Worm (Caenorhabditis elegans): Measurements from ENCODE around the gene suds-3.
A peak's percentile ranks its signal among the peaks of the same experiment; 100 is the strongest.

Gene suds-3

DNA sequence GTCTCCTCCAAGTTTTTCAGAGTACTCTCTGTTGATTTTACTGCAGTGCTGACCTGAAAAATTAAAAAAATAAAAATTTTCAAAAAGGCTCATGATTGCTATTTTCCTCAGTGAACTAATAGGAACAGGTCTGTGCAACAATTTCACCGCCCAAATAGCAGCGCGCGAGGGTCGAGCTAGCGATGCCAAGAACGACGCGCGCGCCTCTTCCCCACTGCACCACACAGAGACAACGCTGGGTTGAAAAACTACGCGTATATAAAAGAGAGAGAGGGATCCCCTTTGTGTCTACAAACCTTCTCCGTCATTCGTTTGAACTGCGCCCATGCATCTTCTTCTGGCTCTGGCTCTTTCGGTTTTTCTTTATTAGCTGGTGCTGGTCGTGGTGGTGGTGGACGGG lies 39.3 kb downstream of the suds-3 start (continued):
- peak; percentile 63 for TF ChIP-seq egrh-3 (GFP tag; IDR thresholded peaks at IDR 0.05)
- peak; percentile 71 for TF ChIP-seq F49E8.2 (tag; optimal IDR thresholded peaks at IDR 0.05; ENCODE audit: insufficient read depth)
- peak; percentile 87 for TF ChIP-seq dox-1 (GFP tag; IDR thresholded peaks at IDR 0.05)
- TF ChIP-seq T26A5.8 (tag; optimal IDR thresholded peaks at IDR 0.05): peak; percentile 81
- no peak for TF ChIP-seq cebp-1 (GFP tag; IDR thresholded peaks at IDR 0.05)
- TF ChIP-seq cebp-1 (tag; optimal IDR thresholded peaks at IDR 0.05): peak; percentile 83
- peak; percentile 42 for TF ChIP-seq dpff-1 (tag; optimal IDR thresholded peaks at IDR 0.05)
- peak; percentile 58 for TF ChIP-seq D2030.7 (GFP tag; IDR thresholded peaks at IDR 0.05)
- peak; percentile 75 for TF ChIP-seq ztf-22 (GFP tag; optimal IDR thresholded peaks at IDR 0.05)
- peak; percentile 98 for TF ChIP-seq F57A8.1 (GFP tag; optimal IDR thresholded peaks at IDR 0.05)
- TF ChIP-seq sptf-2 (GFP tag; optimal IDR thresholded peaks at IDR 0.05): peak; percentile 97
- TF ChIP-seq nhr-179 (tag; optimal IDR thresholded peaks at IDR 0.05): peak; percentile 69
- TF ChIP-seq hmg-1.2 (GFP tag; IDR thresholded peaks at IDR 0.05): peak; percentile 78
- peak; percentile 94 for TF ChIP-seq F23B12.7 (tag; optimal IDR thresholded peaks at IDR 0.05; ENCODE audit: insufficient read depth)
- TF ChIP-seq bed-1 (GFP tag; IDR thresholded peaks at IDR 0.05): peak; percentile 94
- TF ChIP-seq athp-1 (tag; optimal IDR thresholded peaks at IDR 0.05): peak; percentile 95
- 0 out of 2 replicates have a peak, but pooled peaks have one; percentile 44 for TF ChIP-seq aptf-2 (GFP tag; conservative IDR thresholded peaks at IDR 0.05)
- TF ChIP-seq fkh-3 (tag; optimal IDR thresholded peaks at IDR 0.05): peak; percentile 94
- TF ChIP-seq madf-6 (GFP tag; IDR thresholded peaks at IDR 0.05): peak; percentile 71
- TF ChIP-seq nhr-120 (GFP tag; IDR thresholded peaks at IDR 0.05): peak; percentile 96
- peak; percentile 87 for TF ChIP-seq snpc-4 (GFP tag; optimal IDR thresholded peaks at IDR 0.05)
- TF ChIP-seq snpc-4 (tag; optimal IDR thresholded peaks at IDR 0.05): peak in 3 of 4 experiments; percentile 72 to 78 (median 74)
- peak; percentile 91 for TF ChIP-seq F52B5.7 (tag; optimal IDR thresholded peaks at IDR 0.05)
- TF ChIP-seq nhr-80 (tag; optimal IDR thresholded peaks at IDR 0.05): peak; percentile 56
- TF ChIP-seq lin-35 (GFP tag; optimal IDR thresholded peaks at IDR 0.05): peak in 2 of 3 experiments; percentile 35 to 70
- TF ChIP-seq attf-3 (GFP tag; conservative IDR thresholded peaks at IDR 0.05): peak; percentile 43
- TF ChIP-seq egl-18 (GFP tag; IDR thresholded peaks at IDR 0.05): 0 out of 2 replicates have a peak, but pooled peaks have one; percentile 60
- TF ChIP-seq ztf-25 (GFP tag; IDR thresholded peaks at IDR 0.05): peak; percentile 95
- TF ChIP-seq atf-7 (tag; optimal IDR thresholded peaks at IDR 0.05): peak; percentile 80
- peak; percentile 92 for TF ChIP-seq snpc-1.3 (tag; optimal IDR thresholded peaks at IDR 0.05; ENCODE audit: insufficient read depth)
- peak; percentile 92 for TF ChIP-seq egl-44 (GFP tag; IDR thresholded peaks at IDR 0.05)
- peak; percentile 70 for TF ChIP-seq tbx-9 (tag; optimal IDR thresholded peaks at IDR 0.05; ENCODE audit: borderline replicate concordance)
- 0 out of 2 replicates have a peak, but pooled peaks have one; percentile 80 for TF ChIP-seq Y95B8A.8 (GFP tag; IDR thresholded peaks at IDR 0.05)
- peak; percentile 95 for TF ChIP-seq chd-7 (tag; optimal IDR thresholded peaks at IDR 0.05)
- TF ChIP-seq nfya-2 (GFP tag; IDR thresholded peaks at IDR 0.05): no peak
- TF ChIP-seq zim-3 (tag; optimal IDR thresholded peaks at IDR 0.05): peak; percentile 94
- peak; percentile 16 for TF ChIP-seq xnd-1 (tag; optimal IDR thresholded peaks at IDR 0.05)
- TF ChIP-seq F57C9.4 (tag; optimal IDR thresholded peaks at IDR 0.05): peak; percentile 20
- TF ChIP-seq ama-1 (optimal IDR thresholded peaks at IDR 0.05): no peak
- TF ChIP-seq ama-1 (GFP tag; optimal IDR thresholded peaks at IDR 0.05): peak; percentile 85 to 94
- no peak for TF ChIP-seq Y53F4B.3 (GFP tag; IDR thresholded peaks at IDR 0.05)
- TF ChIP-seq K11D2.4 (GFP tag; IDR thresholded peaks at IDR 0.05): peak; percentile 43; the same call in 1 of the 2 replicates
- peak; percentile 94 for TF ChIP-seq T07F8.4 (tag; optimal IDR thresholded peaks at IDR 0.05)
- 0 out of 2 replicates have a peak, but pooled peaks have one; percentile 34 for TF ChIP-seq let-526 (GFP tag; IDR thresholded peaks at IDR 0.05)
- peak; percentile 82 for TF ChIP-seq ekl-4 (GFP tag; IDR thresholded peaks at IDR 0.05)
- peak; percentile 36 for TF ChIP-seq F22D6.2 (tag; optimal IDR thresholded peaks at IDR 0.05)
- peak; percentile 93 for TF ChIP-seq Y56A3A.18 (GFP tag; IDR thresholded peaks at IDR 0.05)
- 0 out of 2 replicates have a peak, but pooled peaks have one; percentile 65 for TF ChIP-seq F37B4.10 (GFP tag; IDR thresholded peaks at IDR 0.05)
- no peak; the same call in 1 of the 2 replicates for TF ChIP-seq ceh-91 (GFP tag; IDR thresholded peaks at IDR 0.05)
